Worm (Caenorhabditis elegans) whole organism, L4 larva: ENCODE data around the gene C17H11.2.

ENCODE experiments used
- F26F4.8 ChIP-seq: fragments of 200-800 bp; sonication (Bioruptor generic); conservative IDR thresholded peaks from 2 replicates; pipeline ENCODE4 v1.3.6; 2022; ENCODE audit warnings: missing genetic modification characterization, missing compliant biosample characterization
- F44E2.7 ChIP-seq: fragments of 200-800 bp; sonication (Bioruptor generic); IDR thresholded peaks from 2 replicates; pipeline ENCODE4 v2.1.2; 2022; ENCODE audit warnings: missing genetic modification characterization, missing compliant biosample characterization
- R02D3.7 ChIP-seq: fragments of 150-350 bp; sonication (generic microtip); optimal IDR thresholded peaks from 3 replicates; lab custom pipeline; 2014; ENCODE audit warnings: missing biosample characterization, missing genetic modification characterization
- T20F7.1 ChIP-seq: fragments of 200-800 bp; sonication (Bioruptor generic); optimal IDR thresholded peaks from 2 replicates; lab custom pipeline; 2018; ENCODE audit warnings: mild to moderate bottlenecking, missing genetic modification characterization, missing compliant biosample characterization
- Y5F2A.4 ChIP-seq: fragments of 200-800 bp; sonication (Bioruptor generic); optimal IDR thresholded peaks from 2 replicates; lab custom pipeline; 2018; ENCODE audit warnings: mild to moderate bottlenecking, missing genetic modification characterization, missing compliant biosample characterization
- ceh-20 ChIP-seq: fragments of 200-800 bp; sonication (Bioruptor generic); IDR thresholded peaks from 2 replicates; pipeline ENCODE4 v1.3.6; 2022; ENCODE audit warnings: missing genetic modification reagents, missing genetic modification characterization, missing compliant biosample characterization
- ceh-32 ChIP-seq: sonication (generic microtip); optimal IDR thresholded peaks from 2 replicates; lab custom pipeline; 2016; ENCODE audit warnings: mild to moderate bottlenecking, missing genetic modification characterization, missing compliant biosample characterization; ENCODE audit not compliant: poor library complexity
- ctbp-1 ChIP-seq: fragments of 200-800 bp; sonication (Bioruptor generic); IDR thresholded peaks from 2 replicates; pipeline ENCODE4 v1.3.6; 2022; ENCODE audit warnings: missing genetic modification reagents, missing genetic modification characterization, missing compliant biosample characterization
- daf-12 ChIP-seq: fragments of 150-350 bp; optimal IDR thresholded peaks from 2 replicates; lab custom pipeline; 2014; ENCODE audit warnings: missing biosample characterization, missing genetic modification reagents, missing genetic modification characterization
- daf-16 ChIP-seq, 3 experiments: sonication (generic microtip); optimal IDR thresholded peaks; 2 replicates each; lab custom pipeline; 2016 to 2017; ENCODE audit warnings: missing genetic modification characterization in 3 of 3, missing genetic modification reagents in 3 of 3, mild to moderate bottlenecking in 2 of 3, missing compliant biosample characterization in 2 of 3, missing biosample characterization in 1 of 3, moderate library complexity in 1 of 3
- daf-19 ChIP-seq: fragments of 200-800 bp; sonication (Bioruptor generic); conservative IDR thresholded peaks from 2 replicates; pipeline ENCODE4 v1.3.6; 2022; ENCODE audit warnings: missing genetic modification characterization, missing compliant biosample characterization
- daf-8 ChIP-seq: fragments of 200-800 bp; sonication (Bioruptor generic); IDR thresholded peaks from 2 replicates; pipeline ENCODE4 v1.3.6; 2022; ENCODE audit warnings: missing genetic modification characterization, missing compliant biosample characterization
- dmd-6 ChIP-seq: fragments of 200-800 bp; sonication (Bioruptor generic); IDR thresholded peaks from 2 replicates; pipeline ENCODE4 v1.3.6; 2022; ENCODE audit warnings: missing genetic modification reagents, missing genetic modification characterization, missing compliant biosample characterization
- dve-1 ChIP-seq: sonication (generic microtip); optimal IDR thresholded peaks from 2 replicates; lab custom pipeline; 2017; ENCODE audit warnings: antibody characterized with exemption, mild to moderate bottlenecking, missing genetic modification characterization, missing compliant biosample characterization; ENCODE audit not compliant: insufficient read depth
- fos-1 ChIP-seq: fragments of 150-350 bp; optimal IDR thresholded peaks from 2 replicates; lab custom pipeline; 2014; ENCODE audit warnings: missing biosample characterization, missing genetic modification characterization
- gei-8 ChIP-seq: fragments of 200-800 bp; sonication (Bioruptor generic); optimal IDR thresholded peaks from 2 replicates; lab custom pipeline; 2018; ENCODE audit warnings: mild to moderate bottlenecking, missing genetic modification characterization, missing compliant biosample characterization
- hlh-11 ChIP-seq: fragments of 200-800 bp; sonication (Bioruptor generic); optimal IDR thresholded peaks from 2 replicates; lab custom pipeline; 2018; ENCODE audit warnings: mild to moderate bottlenecking, missing genetic modification characterization, missing compliant biosample characterization
- hlh-30 ChIP-seq: sonication (generic microtip); optimal IDR thresholded peaks from 2 replicates; lab custom pipeline; 2017; ENCODE audit warnings: antibody characterized with exemption, mild to moderate bottlenecking, missing genetic modification characterization, missing compliant biosample characterization; ENCODE audit not compliant: insufficient read depth
- lin-1 ChIP-seq: fragments of 200-800 bp; sonication (Bioruptor generic); IDR thresholded peaks from 2 replicates; pipeline ENCODE4 v1.3.6; 2022; ENCODE audit warnings: missing genetic modification reagents, missing genetic modification characterization, missing compliant biosample characterization
- lin-38 ChIP-seq: fragments of 200-800 bp; sonication (Bioruptor generic); IDR thresholded peaks from 2 replicates; pipeline ENCODE4 v1.3.6; 2022; ENCODE audit warnings: missing genetic modification reagents, missing genetic modification characterization, missing compliant biosample characterization
- lin-39 ChIP-seq: fragments of 150-350 bp; optimal IDR thresholded peaks from 2 replicates; lab custom pipeline; 2014; ENCODE audit warnings: missing biosample characterization, missing genetic modification reagents, missing genetic modification characterization
- lsy-2 ChIP-seq, 2 experiments: fragments of 150-350 bp in 1 of 2; sonication (generic microtip) in 1 of 2; optimal IDR thresholded peaks; 2 replicates each; lab custom pipeline; 2014 to 2017; ENCODE audit warnings: missing biosample characterization in 2 of 2, missing genetic modification characterization in 2 of 2
- madf-9 ChIP-seq: fragments of 200-800 bp; sonication (Bioruptor generic); conservative IDR thresholded peaks from 2 replicates; pipeline ENCODE4 v1.3.6; 2022; ENCODE audit warnings: missing genetic modification reagents, missing genetic modification characterization, missing compliant biosample characterization
- mdl-1 ChIP-seq, 2 experiments: fragments of 150-350 bp in 1 of 2; sonication (generic microtip) in 1 of 2; optimal IDR thresholded peaks; 2 replicates each; lab custom pipeline; 2014 to 2017; ENCODE audit warnings: missing biosample characterization in 2 of 2, missing genetic modification characterization in 2 of 2
- mdt-29 ChIP-seq: fragments of 200-800 bp; sonication (Bioruptor generic); IDR thresholded peaks from 2 replicates; pipeline ENCODE4 v1.3.6; 2022; ENCODE audit warnings: missing genetic modification reagents, missing genetic modification characterization, missing compliant biosample characterization
- mes-2 ChIP-seq: sonication (generic microtip); optimal IDR thresholded peaks from 2 replicates; lab custom pipeline; 2016; ENCODE audit warnings: missing genotype, mild to moderate bottlenecking, missing genetic modification characterization, missing compliant biosample characterization; ENCODE audit not compliant: poor library complexity, severe bottlenecking
- mxl-2 ChIP-seq: fragments of 200-800 bp; sonication (Bioruptor generic); conservative IDR thresholded peaks from 2 replicates; pipeline ENCODE4 v1.3.6; 2022; ENCODE audit warnings: missing genetic modification reagents, missing genetic modification characterization, missing compliant biosample characterization
- mxl-3 ChIP-seq: fragments of 200-800 bp; sonication (Bioruptor generic); optimal IDR thresholded peaks from 2 replicates; lab custom pipeline; 2018; ENCODE audit warnings: mild to moderate bottlenecking, missing genetic modification characterization, missing compliant biosample characterization
- nhr-10 ChIP-seq: fragments of 150-350 bp; optimal IDR thresholded peaks from 2 replicates; lab custom pipeline; 2014; ENCODE audit warnings: missing biosample characterization, missing genetic modification characterization
- nhr-11 ChIP-seq: fragments of 150-350 bp; optimal IDR thresholded peaks from 2 replicates; lab custom pipeline; 2014; ENCODE audit warnings: missing biosample characterization, missing genetic modification characterization
- nhr-28 ChIP-seq: fragments of 150-350 bp; optimal IDR thresholded peaks from 2 replicates; lab custom pipeline; 2014; ENCODE audit warnings: missing biosample characterization, missing genetic modification characterization
- nhr-41 ChIP-seq: fragments of 200-800 bp; sonication (Bioruptor generic); IDR thresholded peaks from 2 replicates; pipeline ENCODE4 v1.3.6; 2022; ENCODE audit warnings: missing genetic modification reagents, missing genetic modification characterization, missing compliant biosample characterization
- nhr-48 ChIP-seq: sonication (generic microtip); optimal IDR thresholded peaks from 2 replicates; lab custom pipeline; 2016; ENCODE audit warnings: mild to moderate bottlenecking, missing genetic modification characterization, missing compliant biosample characterization
- nhr-76 ChIP-seq: fragments of 150-350 bp; optimal IDR thresholded peaks from 2 replicates; lab custom pipeline; 2014; ENCODE audit warnings: missing biosample characterization, missing genetic modification characterization
- nhr-77 ChIP-seq: fragments of 150-350 bp; optimal IDR thresholded peaks from 2 replicates; lab custom pipeline; 2014; ENCODE audit warnings: missing biosample characterization, missing genetic modification characterization
- pha-4 ChIP-seq, 2 experiments: fragments of 150-350 bp in 1 of 2; fragments of 200-800 bp in 1 of 2; sonication (Bioruptor generic) in 1 of 2; IDR thresholded peaks in 1 of 2; optimal IDR thresholded peaks in 1 of 2; 2 replicates each; pipeline versions ENCODE4 v1.3.6 to Lab custom; 2014 to 2022; ENCODE audit warnings: missing genetic modification characterization in 2 of 2, missing genetic modification reagents in 2 of 2, missing biosample characterization in 1 of 2, missing compliant biosample characterization in 1 of 2
- php-3 ChIP-seq: fragments of 200-800 bp; sonication (Bioruptor generic); IDR thresholded peaks from 2 replicates; pipeline ENCODE4 v1.3.6; 2022; ENCODE audit warnings: missing genetic modification reagents, missing genetic modification characterization, missing compliant biosample characterization
- pqm-1 ChIP-seq: sonication (generic microtip); optimal IDR thresholded peaks from 2 replicates; lab custom pipeline; 2017; ENCODE audit warnings: missing biosample characterization, missing genetic modification characterization
- sdz-12 ChIP-seq: fragments of 200-800 bp; sonication (Bioruptor generic); optimal IDR thresholded peaks from 2 replicates; lab custom pipeline; 2018; ENCODE audit warnings: mild to moderate bottlenecking, missing genetic modification characterization, missing compliant biosample characterization
- skn-1 ChIP-seq: fragments of 150-350 bp; optimal IDR thresholded peaks from 2 replicates; lab custom pipeline; 2014; ENCODE audit warnings: missing biosample characterization, missing genetic modification characterization
- snpc-4 ChIP-seq: fragments of 150-350 bp; optimal IDR thresholded peaks from 2 replicates; lab custom pipeline; 2014; ENCODE audit warnings: missing biosample characterization, missing genetic modification characterization
- tag-97 ChIP-seq: fragments of 200-800 bp; sonication (Bioruptor generic); IDR thresholded peaks from 2 replicates; pipeline ENCODE4 v1.3.6; 2022; ENCODE audit warnings: missing genetic modification characterization, missing compliant biosample characterization
- unc-62 ChIP-seq, 3 experiments: fragments of 150-350 bp in 1 of 3; sonication (generic microtip); optimal IDR thresholded peaks in 2 of 3; peaks in 1 of 3; 1 replicate in 1 of 3; 2 replicates in 2 of 3; lab custom pipeline; 2014 to 2017; ENCODE audit warnings: missing biosample characterization in 3 of 3, missing genetic modification characterization in 3 of 3, missing genetic modification reagents in 3 of 3, missing genotype in 1 of 3
- vab-7 ChIP-seq: fragments of 200-800 bp; sonication (Bioruptor generic); IDR thresholded peaks from 2 replicates; pipeline ENCODE4 v1.3.6; 2022; ENCODE audit warnings: missing genetic modification reagents, missing genetic modification characterization, missing compliant biosample characterization
- zag-1 ChIP-seq: fragments of 150-350 bp; optimal IDR thresholded peaks from 2 replicates; lab custom pipeline; 2014; ENCODE audit warnings: missing biosample characterization, missing genetic modification characterization
- zfp-3 ChIP-seq: fragments of 200-800 bp; sonication (Bioruptor generic); conservative IDR thresholded peaks from 2 replicates; pipeline ENCODE4 v1.3.6; 2022; ENCODE audit warnings: missing genetic modification reagents, missing genetic modification characterization, missing compliant biosample characterization
- zip-11 ChIP-seq: fragments of 200-800 bp; sonication (Bioruptor generic); IDR thresholded peaks from 2 replicates; pipeline ENCODE4 v1.3.6; 2022; ENCODE audit warnings: missing genetic modification characterization, missing compliant biosample characterization

Gene C17H11.2

ce11 chrX:8205919-8206318 is 36.2 kb downstream of the C17H11.2 start (continued):
- TF ChIP-seq F26F4.8 (GFP tag; lab: Robert Waterston, UW): no peak
- peak; percentile 1 for TF ChIP-seq mes-2
- TF ChIP-seq snpc-4: no peak
- TF ChIP-seq zag-1 (tag; lab: Kevin White, UChicago): no peak
- no peak for TF ChIP-seq nhr-76 (tag; lab: Kevin White, UChicago)
- peak; percentile 68; the same call in 1 of the 2 replicates for TF ChIP-seq ctbp-1 (GFP tag; lab: Robert Waterston, UW)
- TF ChIP-seq hlh-11 (tag; lab: Kevin White, UChicago): peak; percentile 30
- no peak for TF ChIP-seq nhr-41 (GFP tag; lab: Robert Waterston, UW)
- TF ChIP-seq daf-19 (GFP tag; lab: Robert Waterston, UW): no peak
- TF ChIP-seq dve-1 (tag; lab: Kevin White, UChicago): no peak
- TF ChIP-seq lin-39: no peak
- TF ChIP-seq nhr-28: no peak
- no peak for TF ChIP-seq daf-12 (tag; lab: Kevin White, UChicago)
- TF ChIP-seq lin-38: no peak
- no peak for TF ChIP-seq pha-4 (GFP tag; IDR thresholded peaks at IDR 0.05; lab: Robert Waterston, UW)
- TF ChIP-seq pha-4 (tag; optimal IDR thresholded peaks at IDR 0.05; lab: Kevin White, UChicago): no peak
- no peak for TF ChIP-seq mxl-2 (GFP tag; lab: Robert Waterston, UW)
- no peak for TF ChIP-seq unc-62 (GFP tag; optimal IDR thresholded peaks at IDR 0.05 in 1 of 2; lab: Kevin White, UChicago)
- no peak for TF ChIP-seq unc-62 (tag; optimal IDR thresholded peaks at IDR 0.05; lab: Kevin White, UChicago)
- TF ChIP-seq madf-9: no peak
- TF ChIP-seq, all 104 proteins: peak for 14

- TF ChIP-seq lin-1 (GFP tag; lab: Robert Waterston, UW) (peak; percentile 61; the same call in 1 of the 2 replicates), nhr-41 (GFP tag; lab: Robert Waterston, UW) (0 out of 2 replicates have a peak, but pooled peaks have one; percentile 6), nhr-10 (no peak), skn-1 (tag; lab: Kevin White, UChicago) (no peak), daf-8 (GFP tag; lab: Robert Waterston, UW) (no peak), dve-1 (tag; lab: Kevin White, UChicago) (peak; percentile 75), mxl-3 (peak; percentile 73), lin-38 (no peak), php-3 (GFP tag; lab: Robert Waterston, UW) (peak; percentile 97), nhr-28 (peak; percentile 53), dmd-6 (peak; percentile 53; the same call in 1 of the 2 replicates), ctbp-1 (GFP tag; lab: Robert Waterston, UW) (no peak), lsy-2 (tag; optimal IDR thresholded peaks at IDR 0.05; lab: Kevin White, UChicago) (peak in 1 of 2 experiments; percentile 45), zip-11 (no peak), F44E2.7 (GFP tag; lab: Robert Waterston, UW) (no peak), gei-8 (GFP tag; lab: Kevin White, UChicago) (peak; percentile 28), Y5F2A.4 (GFP tag; lab: Kevin White, UChicago) (no peak), nhr-48 (tag; lab: Kevin White, UChicago) (peak; percentile 47), tag-97 (GFP tag; lab: Robert Waterston, UW) (no peak), pqm-1 (peak; percentile 36), hlh-30 (tag; lab: Kevin White, UChicago) (peak; percentile 64), hlh-11 (tag; lab: Kevin White, UChicago) (peak; percentile 71), nhr-77 (peak; percentile 54), unc-62 (GFP tag; optimal IDR thresholded peaks at IDR 0.05 in 1 of 2; lab: Kevin White, UChicago) (peak in 1 of 2 experiments; percentile 47), unc-62 (tag; optimal IDR thresholded peaks at IDR 0.05; lab: Kevin White, UChicago) (no peak), ceh-20 (GFP tag; lab: Robert Waterston, UW) (peak; percentile 73), mdl-1 (tag; optimal IDR thresholded peaks at IDR 0.05; lab: Kevin White, UChicago) (peak in 1 of 2 experiments; percentile 67), R02D3.7 (tag; lab: Kevin White, UChicago) (no peak), ceh-32 (tag; lab: Kevin White, UChicago) (no peak), daf-16 (GFP tag; optimal IDR thresholded peaks at IDR 0.05; lab: Kevin White, UChicago) (no peak), daf-16 (tag; optimal IDR thresholded peaks at IDR 0.05; lab: Kevin White, UChicago) (peak; percentile 77), fos-1 (no peak), vab-7 (no peak), T20F7.1 (peak; percentile 40), sdz-12 (GFP tag; lab: Kevin White, UChicago) (no peak), nhr-11 (tag; lab: Kevin White, UChicago) (no peak), zfp-3 (GFP tag; lab: Robert Waterston, UW) (no peak), mdt-29 (peak; percentile 78)
These were observed 41.3 kb downstream of the C17H11.2 start, which contains the start of gene cdd-1 for ce11 chrX:8210999-8211398. TSS of gene cdd-1 (minus strand) at chrX:8211149.
